Worm (Caenorhabditis elegans) whole organism, L2 larva: Measurements from ENCODE around the gene Y59E1A.4.

ENCODE experiments used
- mab-5 ChIP-seq: fragments of 150-350 bp; optimal IDR thresholded peaks from 2 replicates; lab custom pipeline; 2014; ENCODE audit warnings: missing biosample characterization, missing genetic modification characterization
- mdl-1 ChIP-seq, 2 experiments: fragments of 150-350 bp in 1 of 2; sonication (generic microtip) in 1 of 2; optimal IDR thresholded peaks; 2 replicates each; lab custom pipeline; 2017; ENCODE audit warnings: missing biosample characterization in 2 of 2, missing genetic modification characterization in 2 of 2
- nhr-12 ChIP-seq: fragments of 150-350 bp; optimal IDR thresholded peaks from 2 replicates; lab custom pipeline; 2014; ENCODE audit warnings: missing biosample characterization, missing genetic modification characterization
- snpc-4 ChIP-seq: fragments of 150-350 bp; optimal IDR thresholded peaks from 2 replicates; lab custom pipeline; 2014; ENCODE audit warnings: missing biosample characterization, missing genetic modification characterization

DNA sequence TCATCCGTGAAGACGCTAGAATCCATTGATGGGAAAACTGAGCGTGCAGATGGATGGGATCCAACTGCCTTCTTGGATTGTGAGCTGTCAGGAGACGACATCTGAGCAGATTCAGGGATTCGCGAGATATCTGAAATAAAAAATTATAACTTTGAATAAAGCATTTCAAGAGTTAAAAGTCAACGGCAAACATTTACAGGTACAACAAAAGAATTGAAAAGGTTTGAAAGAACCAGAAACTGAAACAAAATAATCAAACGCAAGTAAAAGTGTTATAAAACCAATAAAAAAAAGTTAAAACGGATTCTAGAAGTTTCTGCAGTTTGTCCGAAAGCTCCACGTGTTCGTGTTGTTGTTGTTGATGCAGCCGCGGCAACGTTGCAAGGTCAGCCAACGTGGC, at the start of gene Y59E1A.4:
- TF ChIP-seq mdl-1 (tag; optimal IDR thresholded peaks at IDR 0.05; lab: Kevin White, UChicago) (no peak), mab-5 (no peak), nhr-12 (tag; lab: Kevin White, UChicago) (no peak), snpc-4 (tag; lab: Kevin White, UChicago) (no peak)
